Fruit fly (Drosophila melanogaster) Kc167 (cell line): ENCODE data around the gene CG13066.

ENCODE experiments used
- Myc ChIP-seq: fragments of >200 bp; optimal IDR thresholded peaks from 2 replicates; lab custom pipeline; 2017; ENCODE audit warnings: missing external identifiers
- Sin3A ChIP-seq: fragments of >200 bp; optimal IDR thresholded peaks from 2 replicates; lab custom pipeline; 2018; ENCODE audit warnings: missing external identifiers
- h ChIP-seq: fragments of >200 bp; optimal IDR thresholded peaks from 3 replicates; lab custom pipeline; 2018; ENCODE audit warnings: missing external identifiers
- insv ChIP-seq: fragments of >200 bp; optimal IDR thresholded peaks from 3 replicates; lab custom pipeline; 2018; ENCODE audit warnings: missing external identifiers
- psq ChIP-seq: fragments of >200 bp; optimal IDR thresholded peaks from 2 replicates; lab custom pipeline; 2017; ENCODE audit warnings: missing external identifiers
- ttk ChIP-seq: sonication (Bioruptor generic); optimal IDR thresholded peaks from 2 replicates; lab custom pipeline; 2017; ENCODE audit warnings: missing external identifiers

Gene CG13066

dm6 chr3L:16281880-16282556, 9.3 kb downstream of the CG13066 start, which contains the start of gene CG13049:
TSS of gene CG13049 (minus strand) at chr3L:16281930.
- TF ChIP-seq insv (lab: Kevin White, UChicago) (no peak), Myc (lab: Kevin White, UChicago) (no peak), ttk (lab: Kevin White, UChicago) (no peak), Sin3A (lab: Kevin White, UChicago) (no peak), psq (lab: Kevin White, UChicago) (no peak), h (no peak)

DNA sequence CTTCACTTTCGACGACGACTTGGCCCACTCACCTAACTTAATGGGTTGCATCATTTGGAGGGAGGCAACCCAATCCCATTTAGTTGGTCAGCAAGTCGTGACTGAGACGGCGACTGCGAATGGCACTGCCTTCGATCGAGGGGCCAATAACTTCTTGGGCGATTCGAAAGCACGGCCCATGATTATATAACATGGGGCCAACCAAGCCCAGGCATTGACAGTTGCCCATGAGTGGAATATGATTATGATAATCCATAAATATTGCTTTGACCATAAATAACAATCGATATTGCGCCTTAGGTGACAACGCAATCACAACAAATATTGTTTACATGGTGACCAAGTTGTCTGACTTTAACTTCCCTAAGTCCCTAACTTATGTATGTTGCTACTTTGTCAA, 11.1 kb downstream of the CG13066 start, which contains the start of gene CG13048:
Gene CG13048 (minus strand): TSS at position 101 of the 400 bp plus-strand sequence.
- TF ChIP-seq Sin3A (lab: Kevin White, UChicago) (no peak), psq (lab: Kevin White, UChicago) (no peak), Myc (lab: Kevin White, UChicago) (no peak), h (no peak), insv (lab: Kevin White, UChicago) (no peak), ttk (lab: Kevin White, UChicago) (no peak)

dm6 chr3L:16285346-16285911, 12.7 kb downstream of the CG13066 start, which contains the start of gene CG13047:
TSS of gene CG13047 (minus strand) at chr3L:16285396.
- TF ChIP-seq ttk (lab: Kevin White, UChicago) (no peak), Sin3A (lab: Kevin White, UChicago) (no peak), psq (lab: Kevin White, UChicago) (no peak), Myc (lab: Kevin White, UChicago) (no peak)

DNA sequence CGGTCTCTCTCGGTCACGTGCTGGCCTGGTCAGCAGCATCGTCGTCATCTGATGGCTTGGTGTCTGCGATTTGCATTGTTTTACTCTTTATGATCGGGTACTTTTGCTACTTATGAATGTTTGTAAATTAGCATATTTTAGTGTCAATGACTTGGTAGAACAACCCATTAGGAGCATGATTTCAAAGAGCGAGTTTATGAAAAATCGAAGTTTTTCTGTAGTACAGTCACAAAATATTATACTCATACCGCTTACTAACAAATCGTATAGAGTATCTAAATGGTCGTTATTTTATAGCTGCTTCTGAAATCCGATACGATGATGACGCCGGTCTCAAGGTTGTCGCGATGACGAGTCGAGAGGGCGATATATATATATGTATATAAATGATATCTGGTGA, 13.5 kb downstream of the CG13066 start:
- TF ChIP-seq insv (lab: Kevin White, UChicago) (no peak), ttk (lab: Kevin White, UChicago) (no peak), psq (lab: Kevin White, UChicago) (no peak), Sin3A (lab: Kevin White, UChicago) (no peak), h (no peak), Myc (lab: Kevin White, UChicago) (no peak)

dm6 chr3L:16288322-16288721, 15.6 kb downstream of the CG13066 start, which contains the start of gene CG13046:
TSS of gene CG13046 (minus strand) at chr3L:16288422.
- no peak for TF ChIP-seq Myc (lab: Kevin White, UChicago)
- no peak for TF ChIP-seq psq (lab: Kevin White, UChicago)
- no peak for TF ChIP-seq h
- no peak for TF ChIP-seq insv (lab: Kevin White, UChicago)
- no peak for TF ChIP-seq Sin3A (lab: Kevin White, UChicago)

dm6 chr3L:16289067-16289466, 16.4 kb downstream of the CG13066 start:
- TF ChIP-seq Myc (lab: Kevin White, UChicago) (no peak), Sin3A (lab: Kevin White, UChicago) (no peak), h (no peak), insv (lab: Kevin White, UChicago) (no peak), ttk (lab: Kevin White, UChicago) (no peak), psq (lab: Kevin White, UChicago) (no peak)

DNA sequence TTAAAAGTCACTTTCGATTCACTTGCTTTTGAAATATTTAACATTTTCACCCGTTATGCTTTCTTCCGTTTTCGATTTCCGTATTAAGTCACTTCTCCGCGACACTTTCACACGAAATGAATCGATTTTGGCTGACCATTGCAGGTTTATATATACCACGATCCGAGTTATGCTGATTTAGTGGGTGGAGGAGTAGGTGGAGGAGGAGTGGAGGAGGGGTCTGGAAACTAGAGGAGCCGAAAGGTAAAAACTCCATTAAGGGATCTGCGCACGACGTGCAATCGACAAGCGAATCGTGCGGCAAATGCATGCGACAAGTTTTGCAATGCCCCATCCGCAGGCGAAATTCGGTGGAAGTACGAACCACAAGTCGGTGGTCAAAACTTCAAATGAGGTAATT, 18.1 kb downstream of the CG13066 start, which contains the start of gene CG13045:
Gene CG13045 (minus strand): TSS at position 101 of the 400 bp plus-strand sequence.
- no peak for TF ChIP-seq psq (lab: Kevin White, UChicago)
- no peak for TF ChIP-seq ttk (lab: Kevin White, UChicago)
- no peak for TF ChIP-seq h
- TF ChIP-seq Sin3A (lab: Kevin White, UChicago): no peak
- TF ChIP-seq Myc (lab: Kevin White, UChicago): no peak
- TF ChIP-seq insv (lab: Kevin White, UChicago): no peak

dm6 chr3L:16291678-16292077, 19.0 kb downstream of the CG13066 start:
- TF ChIP-seq h: no peak
- no peak for TF ChIP-seq psq (lab: Kevin White, UChicago)
- no peak for TF ChIP-seq Sin3A (lab: Kevin White, UChicago)
- TF ChIP-seq ttk (lab: Kevin White, UChicago): no peak
- TF ChIP-seq Myc (lab: Kevin White, UChicago): no peak

- TF ChIP-seq Sin3A (lab: Kevin White, UChicago) (no peak), Myc (lab: Kevin White, UChicago) (no peak), h (no peak), psq (lab: Kevin White, UChicago) (no peak), ttk (lab: Kevin White, UChicago) (no peak), insv (lab: Kevin White, UChicago) (no peak)
Measured at dm6 chr3L:16295447-16295846, 22.7 kb downstream of the CG13066 start, which contains the start of gene CG4962. TSS of gene CG4962 (minus strand) at chr3L:16295547.

DNA sequence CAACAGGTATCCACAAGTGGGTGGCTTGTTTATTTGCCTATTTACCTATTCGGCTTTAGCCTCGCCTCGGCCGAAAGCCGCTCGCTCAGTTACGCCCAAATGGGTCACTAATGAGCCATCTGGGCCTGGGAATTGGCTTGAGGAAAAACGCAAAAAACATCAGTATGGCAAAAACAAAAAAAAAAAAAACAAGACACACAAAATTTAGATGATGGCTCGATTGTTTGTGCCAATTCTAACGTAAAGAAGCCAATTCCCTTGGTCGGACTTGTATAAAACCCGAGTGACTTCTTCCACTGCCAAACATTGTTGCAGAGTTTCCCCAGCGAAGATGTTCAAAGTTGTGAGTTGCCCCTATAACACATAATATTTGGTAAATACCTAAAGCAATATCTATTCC, 28.4 kb downstream of the CG13066 start, which contains the start of gene CG4982:
Gene CG4982 (plus strand): TSS at position 301 of the 400 bp plus-strand sequence.
- TF ChIP-seq Sin3A (lab: Kevin White, UChicago): no peak

dm6 chr3L:16303078-16303477, 30.4 kb downstream of the CG13066 start, which contains the start of gene CG13044:
TSS of gene CG13044 (minus strand) at chr3L:16303178.
- no peak for TF ChIP-seq psq (lab: Kevin White, UChicago)
- TF ChIP-seq Myc (lab: Kevin White, UChicago): no peak
- TF ChIP-seq Sin3A (lab: Kevin White, UChicago): no peak
- no peak for TF ChIP-seq insv (lab: Kevin White, UChicago)
- no peak for TF ChIP-seq h
- no peak for TF ChIP-seq ttk (lab: Kevin White, UChicago)

DNA sequence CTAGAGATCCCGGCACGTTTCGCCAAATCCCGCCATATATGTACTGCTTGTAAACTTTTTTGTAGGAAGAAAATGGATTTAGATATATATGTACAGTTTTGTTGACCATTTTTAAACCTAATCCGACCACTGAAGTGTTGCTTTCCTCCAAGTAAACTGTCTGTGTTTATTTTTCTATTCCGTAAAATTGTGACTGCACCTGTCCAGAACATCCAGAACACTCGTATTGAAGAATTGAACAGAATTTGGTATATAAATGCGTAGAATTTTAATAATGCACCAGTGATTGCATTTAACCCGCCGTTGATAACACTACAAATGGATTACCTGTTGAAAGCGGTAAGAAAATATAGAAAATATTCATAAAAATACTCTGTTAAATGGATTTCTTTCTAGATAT, 31.3 kb downstream of the CG13066 start, which contains the start of gene CG43249:
Gene CG43249 (plus strand): TSS at position 301 of the 400 bp plus-strand sequence.
- TF ChIP-seq Sin3A (lab: Kevin White, UChicago): no peak
- TF ChIP-seq insv (lab: Kevin White, UChicago): no peak
- TF ChIP-seq h: no peak
- TF ChIP-seq ttk (lab: Kevin White, UChicago): no peak
